Fruit fly (Drosophila melanogaster): ENCODE measurements around the gene CheA86a.

DNA sequence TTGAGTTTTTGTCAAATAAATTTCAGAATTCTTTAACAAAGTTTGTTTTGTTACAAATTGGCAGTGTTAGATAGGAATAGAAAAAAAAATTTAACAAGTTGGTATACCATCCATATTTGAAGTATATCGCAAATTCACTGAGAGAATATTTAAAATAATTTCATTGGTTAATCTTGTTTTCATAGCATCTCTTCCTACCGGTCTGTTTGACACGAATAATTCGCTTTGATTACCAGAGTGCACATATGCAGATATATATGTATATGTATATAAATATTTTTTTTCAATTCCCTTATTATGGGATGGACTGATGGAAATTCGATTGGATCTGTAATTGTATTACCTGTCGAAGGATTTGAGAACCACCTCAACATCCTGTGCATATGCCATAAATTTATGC lies 29.4 kb downstream of the CheA86a start, which contains the start of gene SdhCL:
- TF ChIP-seq Dll (optimal IDR thresholded peaks at IDR 0.05) (no peak), psq (optimal IDR thresholded peaks at IDR 0.05) (no peak), usp (GFP tag; optimal IDR thresholded peaks at IDR 0.05) (no peak)
